Fruit fly (Drosophila melanogaster): ENCODE results near the gene neo.

Gene neo

DNA sequence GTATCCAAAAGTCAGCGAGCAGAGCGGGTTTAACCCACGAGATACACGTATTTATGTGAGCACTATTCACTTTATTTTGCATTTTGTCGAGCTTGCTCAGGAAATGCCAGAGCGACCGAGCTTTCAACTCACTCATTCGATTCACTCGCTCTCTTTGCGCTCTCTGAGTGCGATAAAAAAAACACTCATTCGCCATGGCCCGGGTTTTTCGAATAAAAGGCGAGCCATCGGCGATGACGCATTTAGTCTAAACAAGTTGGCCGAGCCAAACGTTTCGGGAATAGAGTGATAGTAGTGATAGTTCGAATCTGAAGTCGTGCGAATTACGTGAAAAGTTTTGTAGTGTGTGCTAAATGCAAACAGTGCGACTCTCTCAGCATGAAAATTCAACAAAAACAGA lies 36.6 kb upstream of the neo start (continued):
- peak; percentile 98 for TF ChIP-seq z (GFP tag; IDR thresholded peaks at IDR 0.05)
- TF ChIP-seq yki (optimal IDR thresholded peaks at IDR 0.05) = no peak
- no peak for TF ChIP-seq trem (tag; optimal IDR thresholded peaks at IDR 0.05)
- TF ChIP-seq CG34422 (GFP tag; IDR thresholded peaks at IDR 0.05) = peak; percentile 48; the same call in 1 of the 3 replicates
- no peak for TF ChIP-seq kah (GFP tag; optimal IDR thresholded peaks at IDR 0.05)
- TF ChIP-seq ato (GFP tag; IDR thresholded peaks at IDR 0.05; ENCODE audit: partially characterized antibody) = peak; percentile 56; the same call in 1 of the 2 replicates
- TF ChIP-seq az2 (GFP tag; optimal IDR thresholded peaks at IDR 0.05) = no peak
- TF ChIP-seq CG18619 (GFP tag; optimal IDR thresholded peaks at IDR 0.05) = no peak
- TF ChIP-seq ham (GFP tag; IDR thresholded peaks at IDR 0.05) = no peak
- TF ChIP-seq tgo (GFP tag; IDR thresholded peaks at IDR 0.05) = no peak
- TF ChIP-seq Pdp1 (GFP tag; optimal IDR thresholded peaks at IDR 0.05) = no peak
- no peak for TF ChIP-seq CG7357 (GFP tag; IDR thresholded peaks at IDR 0.05)
- no peak for TF ChIP-seq Mes4 (GFP tag; optimal IDR thresholded peaks at IDR 0.05)
- TF ChIP-seq CG6765 (GFP tag; optimal IDR thresholded peaks at IDR 0.05) = peak; percentile 44
- no peak for TF ChIP-seq salm (tag; optimal IDR thresholded peaks at IDR 0.05)
- TF ChIP-seq CG1647 (GFP tag; optimal IDR thresholded peaks at IDR 0.05) = no peak
- TF ChIP-seq Chrac-16 (GFP tag; optimal IDR thresholded peaks at IDR 0.05) = no peak
- peak; percentile 19; the same call in 1 of the 2 replicates for TF ChIP-seq Rfx (GFP tag; IDR thresholded peaks at IDR 0.05)
- TF ChIP-seq Usf (GFP tag; optimal IDR thresholded peaks at IDR 0.05) = no peak
- no peak for TF ChIP-seq CG9437 (GFP tag; optimal IDR thresholded peaks at IDR 0.05)
- no peak for TF ChIP-seq Ets97D (GFP tag; optimal IDR thresholded peaks at IDR 0.05)
- no peak for TF ChIP-seq Vsx1 (GFP tag; optimal IDR thresholded peaks at IDR 0.05)
- TF ChIP-seq CG2199 (GFP tag; IDR thresholded peaks at IDR 0.05) = no peak
- no peak; the same call in 1 of the 2 replicates for TF ChIP-seq stc (GFP tag; IDR thresholded peaks at IDR 0.05)
- TF ChIP-seq CG33557 (GFP tag; optimal IDR thresholded peaks at IDR 0.05) = no peak
- TF ChIP-seq ATbp (GFP tag; optimal IDR thresholded peaks at IDR 0.05) = no peak
- no peak for TF ChIP-seq dmrt11E (tag; optimal IDR thresholded peaks at IDR 0.05)
- no peak for TF ChIP-seq CG12155 (GFP tag; optimal IDR thresholded peaks at IDR 0.05)
- peak; percentile 10 for TF ChIP-seq CG6254 (GFP tag; optimal IDR thresholded peaks at IDR 0.05)
- TF ChIP-seq CG3281 (GFP tag; optimal IDR thresholded peaks at IDR 0.05) = peak; percentile 17
- TF ChIP-seq dati (GFP tag; IDR thresholded peaks at IDR 0.05) = no peak
- TF ChIP-seq fd96Cb (tag; optimal IDR thresholded peaks at IDR 0.05) = no peak
- TF ChIP-seq CG7928 (GFP tag; optimal IDR thresholded peaks at IDR 0.05) = no peak
- no peak for TF ChIP-seq CG12942 (GFP tag; optimal IDR thresholded peaks at IDR 0.05)
- no peak for TF ChIP-seq toy (GFP tag; IDR thresholded peaks at IDR 0.05)
- no peak for TF ChIP-seq CG33213 (GFP tag; optimal IDR thresholded peaks at IDR 0.05)
- no peak for TF ChIP-seq ab (GFP tag; optimal IDR thresholded peaks at IDR 0.05)
- no peak for TF ChIP-seq CG2712 (tag; optimal IDR thresholded peaks at IDR 0.05)
- TF ChIP-seq CG7745 (tag; optimal IDR thresholded peaks at IDR 0.05) = no peak
- TF ChIP-seq Drgx (GFP tag; IDR thresholded peaks at IDR 0.05) = no peak
- no peak for TF ChIP-seq CG3407 (GFP tag; optimal IDR thresholded peaks at IDR 0.05)
- TF ChIP-seq pnt (GFP tag; optimal IDR thresholded peaks at IDR 0.05) = no peak
- no peak for TF ChIP-seq CG14441 (GFP tag; IDR thresholded peaks at IDR 0.05)
- TF ChIP-seq CG9215 (GFP tag; IDR thresholded peaks at IDR 0.05) = no peak
- no peak for TF ChIP-seq CG4404 (GFP tag; IDR thresholded peaks at IDR 0.05)
- TF ChIP-seq Hr39 (optimal IDR thresholded peaks at IDR 0.05) = no peak
- no peak for TF ChIP-seq Ssrp (tag; optimal IDR thresholded peaks at IDR 0.05)
- no peak for TF ChIP-seq CG2129 (GFP tag; IDR thresholded peaks at IDR 0.05; ENCODE audit: partially characterized antibody)
- TF ChIP-seq CG10654 (GFP tag; optimal IDR thresholded peaks at IDR 0.05) = no peak
- peak; percentile 34 for TF ChIP-seq cwo (GFP tag; optimal IDR thresholded peaks at IDR 0.05)
- no peak for TF ChIP-seq maf-S (GFP tag; optimal IDR thresholded peaks at IDR 0.05)
- TF ChIP-seq CG1603 (tag; optimal IDR thresholded peaks at IDR 0.05) = no peak
- no peak for TF ChIP-seq seq (GFP tag; IDR thresholded peaks at IDR 0.05)

Data from whole organism, embryonic.